Worm (Caenorhabditis elegans) whole organism, L4/young adult: ENCODE measurements around the gene str-43.

ENCODE experiments used
- W03F9.2 ChIP-seq: fragments of 150-350 bp; optimal IDR thresholded peaks from 2 replicates; lab custom pipeline; 2014; ENCODE audit warnings: missing biosample characterization, missing genetic modification characterization
- dao-5 ChIP-seq: sonication (generic microtip); optimal IDR thresholded peaks from 2 replicates; lab custom pipeline; 2016; ENCODE audit warnings: missing genotype, missing genetic modification characterization, moderate library complexity, missing compliant biosample characterization

DNA sequence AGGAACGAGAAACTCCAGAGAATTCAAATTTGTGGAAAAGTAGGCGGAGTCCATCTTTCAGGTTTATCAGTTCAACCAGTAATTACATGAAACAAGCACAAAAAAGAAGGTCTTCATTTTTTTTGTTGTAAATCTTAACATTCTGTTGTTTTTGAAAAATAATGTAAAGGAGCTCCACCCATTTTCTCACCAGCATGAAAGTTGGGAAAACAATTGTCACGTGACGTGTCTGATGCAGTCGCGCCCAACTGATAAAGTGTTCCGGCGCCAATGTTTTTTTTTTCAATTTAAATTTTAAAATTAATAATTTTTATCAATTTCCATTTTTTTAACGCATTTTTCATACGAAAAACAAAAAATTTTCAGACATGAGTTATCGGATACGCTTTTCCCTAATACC is 17.1 kb upstream of the str-43 start, which contains the start of gene F57A10.4:
- TF ChIP-seq dao-5 (tag; lab: Kevin White, UChicago) (no peak), W03F9.2 (no peak)
